Fruit fly (Drosophila melanogaster): ENCODE measurements around the gene Neurochondrin.
A peak's percentile ranks its signal among the peaks of the same experiment; 100 is the strongest.

The Neurochondrin gene

dm6 chr3R:6457055-6457391, 11.2 kb upstream of the Neurochondrin start, which contains the start of gene Zif (continued):
- TF ChIP-seq esn (GFP tag; optimal IDR thresholded peaks at IDR 0.05), result peak; percentile 61
- TF ChIP-seq Blimp-1 (GFP tag; optimal IDR thresholded peaks at IDR 0.05), result no peak
- TF ChIP-seq cyc (GFP tag; optimal IDR thresholded peaks at IDR 0.05), result peak; percentile 43
- TF ChIP-seq CG3032 (tag; optimal IDR thresholded peaks at IDR 0.05), result peak; percentile 21
- no peak for TF ChIP-seq Sox15 (GFP tag; optimal IDR thresholded peaks at IDR 0.05)
- TF ChIP-seq salr (GFP tag; optimal IDR thresholded peaks at IDR 0.05), result no peak
- no peak for TF ChIP-seq Ets21C (GFP tag; optimal IDR thresholded peaks at IDR 0.05)

DNA sequence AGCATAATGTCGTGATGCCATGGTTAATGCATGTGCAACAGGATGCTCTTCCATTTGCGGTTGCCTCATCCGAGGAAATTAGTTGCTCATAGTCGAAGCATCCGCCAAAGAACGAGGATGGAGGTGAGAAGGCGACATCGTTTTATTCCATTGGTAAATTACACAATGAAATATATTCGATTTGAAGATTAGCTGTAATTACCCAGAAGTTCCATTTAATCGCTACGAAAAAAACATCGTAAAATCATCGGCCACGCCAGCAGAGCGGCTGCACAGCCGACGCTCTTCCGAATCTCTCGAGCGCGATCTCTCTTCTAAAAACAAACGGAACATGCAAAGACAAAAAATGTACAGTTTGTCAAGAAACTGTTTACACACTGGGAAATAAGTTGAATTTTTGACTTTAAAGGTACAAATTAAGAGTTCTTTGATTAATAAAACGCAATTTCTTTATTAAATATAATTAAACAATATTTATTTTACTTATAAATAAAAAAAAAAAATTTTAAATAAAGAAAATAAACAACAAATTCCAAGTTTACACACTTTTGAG, 7.6 kb upstream of the Neurochondrin start:
- TF ChIP-seq CG34406 (GFP tag; optimal IDR thresholded peaks at IDR 0.05), result no peak
- TF ChIP-seq Ets21C (GFP tag; optimal IDR thresholded peaks at IDR 0.05), result no peak
- TF ChIP-seq CG6163 (GFP tag; IDR thresholded peaks at IDR 0.05), result no peak

- TF ChIP-seq CG6163 (GFP tag; IDR thresholded peaks at IDR 0.05), result no peak
- no peak for TF ChIP-seq CG11902 (GFP tag; optimal IDR thresholded peaks at IDR 0.05)
- TF ChIP-seq CG8632 (GFP tag; optimal IDR thresholded peaks at IDR 0.05), result no peak
- no peak for TF ChIP-seq Hr4 (GFP tag; optimal IDR thresholded peaks at IDR 0.05)
- TF ChIP-seq CG7368 (GFP tag; optimal IDR thresholded peaks at IDR 0.05), result no peak
- no peak for TF ChIP-seq Hr39 (GFP tag; optimal IDR thresholded peaks at IDR 0.05)
- no peak for TF ChIP-seq spab (GFP tag; optimal IDR thresholded peaks at IDR 0.05)
- no peak for TF ChIP-seq Eip78C (GFP tag)
- TF ChIP-seq CG3032 (tag; optimal IDR thresholded peaks at IDR 0.05), result no peak
- no peak for TF ChIP-seq CG31627 (GFP tag; optimal IDR thresholded peaks at IDR 0.05)
- TF ChIP-seq CG8319 (GFP tag; optimal IDR thresholded peaks at IDR 0.05), result no peak
- no peak for TF ChIP-seq acj6 (GFP tag; optimal IDR thresholded peaks at IDR 0.05)
- TF ChIP-seq Blimp-1 (GFP tag; optimal IDR thresholded peaks at IDR 0.05), result no peak
- TF ChIP-seq pdm3 (GFP tag; optimal IDR thresholded peaks at IDR 0.05), result no peak
- no peak for TF ChIP-seq fd59A (GFP tag; optimal IDR thresholded peaks at IDR 0.05)
- no peak for TF ChIP-seq lz (GFP tag; optimal IDR thresholded peaks at IDR 0.05)
Measured at dm6 chr3R:6462978-6463377, 5.3 kb upstream of the Neurochondrin start.

dm6 chr3R:6467646-6468350, 439 bp upstream of the Neurochondrin start:
- no peak for TF ChIP-seq Hr38 (GFP tag; optimal IDR thresholded peaks at IDR 0.05)
- TF ChIP-seq CG15336 (GFP tag; IDR thresholded peaks at IDR 0.05), result peak; percentile 72
- TF ChIP-seq fkh (GFP tag; optimal IDR thresholded peaks at IDR 0.05), result no peak
- TF ChIP-seq pdm3 (GFP tag; optimal IDR thresholded peaks at IDR 0.05), result no peak
- TF ChIP-seq net (GFP tag; optimal IDR thresholded peaks at IDR 0.05), result peak; percentile 20
- no peak for TF ChIP-seq Sox15 (GFP tag; optimal IDR thresholded peaks at IDR 0.05)
- TF ChIP-seq CG32006 (GFP tag; optimal IDR thresholded peaks at IDR 0.05), result peak; percentile 64
- TF ChIP-seq salr (GFP tag; optimal IDR thresholded peaks at IDR 0.05), result peak in 1 of 2 experiments; percentile 66
- no peak for TF ChIP-seq Sox102F (GFP tag; optimal IDR thresholded peaks at IDR 0.05)
- peak; percentile 49 for TF ChIP-seq CG6276 (GFP tag; optimal IDR thresholded peaks at IDR 0.05)
- peak; percentile 22 for TF ChIP-seq Sox14 (GFP tag; optimal IDR thresholded peaks at IDR 0.05)
- no peak for TF ChIP-seq vri (GFP tag; optimal IDR thresholded peaks at IDR 0.05)
- no peak for TF ChIP-seq CG10631 (GFP tag; optimal IDR thresholded peaks at IDR 0.05)
- peak; percentile 65 for TF ChIP-seq Hr4 (GFP tag; optimal IDR thresholded peaks at IDR 0.05)
- TF ChIP-seq svp (GFP tag), result peak; percentile 31
- peak; percentile 34 for TF ChIP-seq Eip78C (GFP tag)
- no peak for TF ChIP-seq lz (GFP tag; optimal IDR thresholded peaks at IDR 0.05)
- no peak for TF ChIP-seq CG7368 (GFP tag; optimal IDR thresholded peaks at IDR 0.05)

- peak; percentile 97 for TF ChIP-seq svp (GFP tag)
- no peak for TF ChIP-seq Hr38 (GFP tag; optimal IDR thresholded peaks at IDR 0.05)
Measured at dm6 chr3R:6474430-6474829, 6.2 kb downstream of the Neurochondrin start.
